Worm (Caenorhabditis elegans) whole organism, L3 larva: ENCODE results near the gene col-69.
A peak's percentile ranks its signal among the peaks of the same experiment; 100 is the strongest.

Experiments
- ZK546.5 ChIP-seq: sonication (generic microtip); optimal IDR thresholded peaks from 2 replicates; lab custom pipeline; 2017; ENCODE audit warnings: missing biosample characterization, missing genetic modification characterization
- aly-2 ChIP-seq: fragments of 150-350 bp; optimal IDR thresholded peaks from 2 replicates; lab custom pipeline; 2014; ENCODE audit warnings: missing biosample characterization, missing genetic modification characterization
- ama-1 ChIP-seq: fragments of 150-350 bp; optimal IDR thresholded peaks from 2 replicates; lab custom pipeline; 2018
- ceh-16 ChIP-seq: sonication (generic microtip); optimal IDR thresholded peaks from 2 replicates; lab custom pipeline; 2017; ENCODE audit warnings: missing biosample characterization, missing genetic modification characterization
- ceh-28 ChIP-seq: fragments of 150-350 bp; optimal IDR thresholded peaks from 2 replicates; lab custom pipeline; 2014; ENCODE audit warnings: missing biosample characterization, missing genetic modification reagents, missing genetic modification characterization
- ceh-82 ChIP-seq: fragments of 150-350 bp; optimal IDR thresholded peaks from 2 replicates; lab custom pipeline; 2014; ENCODE audit warnings: missing biosample characterization, missing genetic modification characterization
- ceh-9 ChIP-seq: sonication (generic microtip); optimal IDR thresholded peaks from 2 replicates; lab custom pipeline; 2018; ENCODE audit warnings: missing biosample characterization, missing genetic modification characterization
- daf-12 ChIP-seq: fragments of 150-350 bp; optimal IDR thresholded peaks from 2 replicates; lab custom pipeline; 2014; ENCODE audit warnings: missing biosample characterization, missing genetic modification reagents, missing genetic modification characterization
- egl-27 ChIP-seq: sonication (generic microtip); optimal IDR thresholded peaks from 4 replicates; lab custom pipeline; 2017; ENCODE audit warnings: missing biosample characterization, missing genetic modification reagents, missing genetic modification characterization
- egl-5 ChIP-seq: fragments of 150-350 bp; optimal IDR thresholded peaks from 2 replicates; lab custom pipeline; 2017; ENCODE audit warnings: missing biosample characterization, missing genetic modification reagents, missing genetic modification characterization, inconsistent platforms
- elt-2 ChIP-seq: sonication (generic microtip); optimal IDR thresholded peaks from 2 replicates; lab custom pipeline; 2016; ENCODE audit warnings: missing genetic modification reagents, mild to moderate bottlenecking, missing genetic modification characterization, missing compliant biosample characterization
- elt-3 ChIP-seq, 3 experiments: fragments of 150-350 bp in 1 of 3; sonication (generic microtip) in 2 of 3; optimal IDR thresholded peaks; 2 replicates in 2 of 3; 4 replicates in 1 of 3; lab custom pipeline; 2014 to 2017; ENCODE audit warnings: missing biosample characterization in 3 of 3, missing genetic modification characterization in 3 of 3
- eor-1 ChIP-seq, 2 experiments: fragments of 150-350 bp; optimal IDR thresholded peaks; 2 replicates each; lab custom pipeline; 2014 to 2018; ENCODE audit warnings: missing biosample characterization in 2 of 2, missing genetic modification characterization in 2 of 2
- fkh-10 ChIP-seq: sonication (generic microtip); optimal IDR thresholded peaks from 2 replicates; lab custom pipeline; 2017; ENCODE audit warnings: missing biosample characterization, missing genetic modification reagents, missing genetic modification characterization
- fkh-2 ChIP-seq: fragments of 150-350 bp; optimal IDR thresholded peaks from 2 replicates; lab custom pipeline; 2014; ENCODE audit warnings: missing biosample characterization, missing genetic modification reagents, missing genetic modification characterization
- fos-1 ChIP-seq: fragments of 150-350 bp; optimal IDR thresholded peaks from 2 replicates; lab custom pipeline; 2014; ENCODE audit warnings: missing biosample characterization, missing genetic modification characterization
- hmg-11 ChIP-seq: sonication (generic microtip); optimal IDR thresholded peaks from 2 replicates; lab custom pipeline; 2016; ENCODE audit warnings: missing genetic modification characterization, missing compliant biosample characterization
- lin-15B ChIP-seq: fragments of 150-350 bp; optimal IDR thresholded peaks from 2 replicates; lab custom pipeline; 2014; ENCODE audit warnings: missing biosample characterization, missing genetic modification characterization
- lin-39 ChIP-seq: fragments of 150-350 bp; optimal IDR thresholded peaks from 2 replicates; lab custom pipeline; 2018; ENCODE audit warnings: missing biosample characterization, missing genetic modification reagents, missing genetic modification characterization
- lsy-12 ChIP-seq: sonication (generic microtip); optimal IDR thresholded peaks from 2 replicates; lab custom pipeline; 2016; ENCODE audit warnings: mild to moderate bottlenecking, missing genetic modification characterization, missing compliant biosample characterization
- mdl-1 ChIP-seq: fragments of 150-350 bp; optimal IDR thresholded peaks from 2 replicates; lab custom pipeline; 2014; ENCODE audit warnings: missing biosample characterization, missing genetic modification characterization
- nfya-1 ChIP-seq: sonication (generic microtip); optimal IDR thresholded peaks from 2 replicates; lab custom pipeline; 2017; ENCODE audit warnings: missing genetic modification characterization, mild to moderate bottlenecking, missing compliant biosample characterization, antibody characterized with exemption, moderate library complexity; ENCODE audit not compliant: insufficient read depth
- nhr-11 ChIP-seq: fragments of 150-350 bp; optimal IDR thresholded peaks from 2 replicates; lab custom pipeline; 2014; ENCODE audit warnings: missing biosample characterization, missing genetic modification characterization
- nhr-12 ChIP-seq: fragments of 150-350 bp; optimal IDR thresholded peaks from 2 replicates; lab custom pipeline; 2014; ENCODE audit warnings: missing biosample characterization, missing genetic modification characterization
- nhr-23 ChIP-seq: fragments of 150-350 bp; optimal IDR thresholded peaks from 2 replicates; lab custom pipeline; 2014; ENCODE audit warnings: missing biosample characterization, missing genetic modification reagents, missing genetic modification characterization
- nhr-25 ChIP-seq: sonication (generic microtip); optimal IDR thresholded peaks from 2 replicates; lab custom pipeline; 2017; ENCODE audit warnings: missing biosample characterization, missing genetic modification characterization
- nhr-28 ChIP-seq: fragments of 150-350 bp; optimal IDR thresholded peaks from 2 replicates; lab custom pipeline; 2014; ENCODE audit warnings: missing biosample characterization, missing genetic modification characterization
- nhr-43 ChIP-seq: sonication (generic microtip); optimal IDR thresholded peaks from 2 replicates; lab custom pipeline; 2016; ENCODE audit warnings: mild to moderate bottlenecking, missing genetic modification characterization, missing compliant biosample characterization; ENCODE audit not compliant: poor library complexity, severe bottlenecking
- nhr-67 ChIP-seq: fragments of 150-350 bp; optimal IDR thresholded peaks from 2 replicates; lab custom pipeline; 2014; ENCODE audit warnings: missing biosample characterization, missing genetic modification characterization
- nhr-76 ChIP-seq: fragments of 150-350 bp; sonication (generic microtip); optimal IDR thresholded peaks from 5 replicates; lab custom pipeline; 2014; ENCODE audit warnings: missing biosample characterization, missing genetic modification characterization
- nhr-77 ChIP-seq: fragments of 150-350 bp; optimal IDR thresholded peaks from 2 replicates; lab custom pipeline; 2014; ENCODE audit warnings: missing biosample characterization, missing genetic modification characterization
- pha-4 ChIP-seq: fragments of 150-350 bp; optimal IDR thresholded peaks from 2 replicates; lab custom pipeline; 2014; ENCODE audit warnings: missing biosample characterization, missing genetic modification reagents, missing genetic modification characterization
- pqm-1 ChIP-seq: fragments of 150-350 bp; optimal IDR thresholded peaks from 2 replicates; lab custom pipeline; 2017; ENCODE audit warnings: missing biosample characterization, missing genetic modification characterization, inconsistent platforms
- sea-2 ChIP-seq: fragments of 150-350 bp; sonication (generic microtip); optimal IDR thresholded peaks from 4 replicates; lab custom pipeline; 2014; ENCODE audit warnings: missing biosample characterization, missing genetic modification reagents, missing genetic modification characterization
- skn-1 ChIP-seq: fragments of 150-350 bp; optimal IDR thresholded peaks from 2 replicates; lab custom pipeline; 2014; ENCODE audit warnings: missing biosample characterization, missing genetic modification characterization
- snpc-4 ChIP-seq: fragments of 150-350 bp; optimal IDR thresholded peaks from 2 replicates; lab custom pipeline; 2014; ENCODE audit warnings: missing biosample characterization, missing genetic modification characterization
- tbx-2 ChIP-seq: sonication (generic microtip); optimal IDR thresholded peaks from 2 replicates; lab custom pipeline; 2016; ENCODE audit warnings: mild to moderate bottlenecking, missing genetic modification characterization, missing compliant biosample characterization
- unc-39 ChIP-seq: sonication (generic microtip); optimal IDR thresholded peaks from 4 replicates; lab custom pipeline; 2017; ENCODE audit warnings: missing biosample characterization, missing genetic modification characterization
- unc-62 ChIP-seq: fragments of 150-350 bp; sonication (generic microtip); optimal IDR thresholded peaks from 4 replicates; lab custom pipeline; 2014; ENCODE audit warnings: missing biosample characterization, missing genetic modification reagents, missing genetic modification characterization
- zag-1 ChIP-seq: fragments of 150-350 bp; optimal IDR thresholded peaks from 2 replicates; lab custom pipeline; 2014; ENCODE audit warnings: missing biosample characterization, missing genetic modification characterization
- ztf-11 ChIP-seq: fragments of 150-350 bp; optimal IDR thresholded peaks from 2 replicates; lab custom pipeline; 2014; ENCODE audit warnings: missing biosample characterization, missing genetic modification characterization
- ztf-4 ChIP-seq: fragments of 150-350 bp; optimal IDR thresholded peaks from 2 replicates; lab custom pipeline; 2014; ENCODE audit warnings: missing biosample characterization, missing genetic modification characterization

The col-69 gene

ce11 chrII:294606-295005, 10.9 kb downstream of the col-69 start, which contains the start of gene B0432.11:
B0432.11 (minus strand) TSS chrII:294706.
- no peak for TF ChIP-seq ztf-11 (tag; lab: Kevin White, UChicago)
- TF ChIP-seq egl-27 (tag; lab: Kevin White, UChicago) = no peak
- TF ChIP-seq, all 47 proteins: peak for 0

DNA sequence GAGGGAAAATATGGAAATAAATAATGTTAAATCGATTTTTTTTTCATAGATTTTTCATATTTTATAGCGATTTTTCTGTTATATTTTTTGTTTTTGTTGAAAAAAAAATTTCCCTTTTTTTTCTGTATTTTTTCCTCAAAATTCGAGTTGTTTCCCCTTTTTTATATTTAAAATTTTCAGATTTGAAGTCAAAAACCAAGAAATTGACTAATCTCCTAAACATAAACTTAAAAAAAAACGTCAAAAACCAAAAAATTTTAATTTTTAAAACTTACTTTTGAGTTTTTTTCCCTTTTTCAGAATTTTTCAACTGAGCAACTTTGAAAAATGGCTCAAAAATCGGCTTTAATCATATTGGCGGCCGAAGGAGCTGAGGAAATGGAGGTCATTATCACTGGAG, 15.3 kb downstream of the col-69 start, which contains the start of gene djr-1.1:
Gene djr-1.1, plus strand, starts transcription at position 301 of the 400 bp plus-strand sequence.
- no peak for TF ChIP-seq fkh-2
- TF ChIP-seq, all 47 proteins: peak for 0

ce11 chrII:288705-289205, 16.8 kb downstream of the col-69 start, which contains the start of gene mrpl-41:
mrpl-41 (plus strand) TSS chrII:288939.
- peak; percentile 48 for TF ChIP-seq nhr-43 (tag; lab: Kevin White, UChicago)
- TF ChIP-seq lsy-12 (tag; lab: Kevin White, UChicago) = peak; percentile 7
- TF ChIP-seq elt-2 (tag; lab: Kevin White, UChicago) = peak; percentile 4
- no peak for TF ChIP-seq nhr-76
- TF ChIP-seq ama-1 (lab: Kevin White, UChicago) = peak; percentile 17
- TF ChIP-seq nhr-67 (tag; lab: Kevin White, UChicago) = no peak
- TF ChIP-seq lin-39 (tag; lab: Kevin White, UChicago) = no peak

ce11 chrII:286551-286724, 19.1 kb downstream of the col-69 start, which contains the start of gene misc-1:
misc-1 (plus strand) TSS chrII:286625.
- TF ChIP-seq unc-62 (GFP tag; lab: Kevin White, UChicago) = no peak
- TF ChIP-seq ceh-28 (tag; lab: Kevin White, UChicago) = peak; percentile 0
- TF ChIP-seq nhr-11 (tag; lab: Kevin White, UChicago) = no peak
- TF ChIP-seq, all 47 proteins: peak for 1

- no peak for TF ChIP-seq nhr-12 (tag; lab: Kevin White, UChicago)
- TF ChIP-seq fos-1 = no peak
- TF ChIP-seq ZK546.5 (tag; lab: Kevin White, UChicago) = no peak
- TF ChIP-seq nhr-77 (tag; lab: Kevin White, UChicago) = no peak
- TF ChIP-seq nhr-43 (tag; lab: Kevin White, UChicago) = no peak
- TF ChIP-seq ama-1 (lab: Kevin White, UChicago) = peak; percentile 40
- TF ChIP-seq hmg-11 = peak; percentile 18
- no peak for TF ChIP-seq unc-62 (GFP tag; lab: Kevin White, UChicago)
- TF ChIP-seq aly-2 (tag; lab: Kevin White, UChicago) = no peak
- peak; percentile 91 for TF ChIP-seq pqm-1 (tag; lab: Kevin White, UChicago)
- TF ChIP-seq ceh-16 = no peak
- peak; percentile 58 for TF ChIP-seq egl-5 (tag; lab: Kevin White, UChicago)
- peak; percentile 90 for TF ChIP-seq nhr-23 (tag; lab: Kevin White, UChicago)
- peak; percentile 57 for TF ChIP-seq nhr-25 (tag; lab: Kevin White, UChicago)
- TF ChIP-seq nfya-1 (tag; lab: Kevin White, UChicago) = peak; percentile 88
- TF ChIP-seq sea-2 = no peak
- no peak for TF ChIP-seq eor-1 (tag; optimal IDR thresholded peaks at IDR 0.05; lab: Kevin White, UChicago)
- no peak for TF ChIP-seq fkh-2
- TF ChIP-seq ceh-82 (tag; lab: Kevin White, UChicago) = peak; percentile 47
- no peak for TF ChIP-seq unc-39 (tag; lab: Kevin White, UChicago)
- TF ChIP-seq lin-15B = peak; percentile 92
- TF ChIP-seq elt-3 (tag; optimal IDR thresholded peaks at IDR 0.05; lab: Kevin White, UChicago) = no peak
- TF ChIP-seq nhr-67 (tag; lab: Kevin White, UChicago) = no peak
- peak; percentile 94 for TF ChIP-seq pha-4 (tag; lab: Kevin White, UChicago)
- no peak for TF ChIP-seq tbx-2 (tag; lab: Kevin White, UChicago)
- TF ChIP-seq nhr-28 (tag; lab: Kevin White, UChicago) = no peak
- TF ChIP-seq ztf-4 (tag; lab: Kevin White, UChicago) = no peak
- TF ChIP-seq elt-2 (tag; lab: Kevin White, UChicago) = peak; percentile 32
- TF ChIP-seq fkh-10 (GFP tag; lab: Kevin White, UChicago) = peak; percentile 8
- no peak for TF ChIP-seq egl-27 (tag; lab: Kevin White, UChicago)
- TF ChIP-seq lin-39 (tag; lab: Kevin White, UChicago) = peak; percentile 26
- no peak for TF ChIP-seq ceh-9 (tag; lab: Kevin White, UChicago)
- TF ChIP-seq zag-1 = no peak
- TF ChIP-seq nhr-76 = no peak
- TF ChIP-seq snpc-4 (tag; lab: Kevin White, UChicago) = peak; percentile 91
- TF ChIP-seq mdl-1 = no peak
- peak; percentile 42 for TF ChIP-seq lsy-12 (tag; lab: Kevin White, UChicago)
- peak; percentile 69 for TF ChIP-seq skn-1 (tag; lab: Kevin White, UChicago)
- TF ChIP-seq daf-12 (tag; lab: Kevin White, UChicago) = no peak
Measured at ce11 chrII:285627-286550, 19.7 kb downstream of the col-69 start, which contains the start of gene B0432.10. B0432.10 (minus strand) TSS chrII:286275.
